Worm (Caenorhabditis elegans) whole organism, L1 larva: ENCODE data around the gene tat-2.

ENCODE experiments used
- ama-1 ChIP-seq: fragments of 150-350 bp; optimal IDR thresholded peaks from 2 replicates; lab custom pipeline; 2014
- ceh-90 ChIP-seq: sonication (generic microtip); optimal IDR thresholded peaks from 2 replicates; lab custom pipeline; 2016; ENCODE audit warnings: missing genetic modification characterization, missing compliant biosample characterization
- efl-1 ChIP-seq, 4 experiments: fragments of 150-350 bp; optimal IDR thresholded peaks in 3 of 4; peaks in 1 of 4; 1 replicate in 1 of 4; 2 replicates in 3 of 4; lab custom pipeline; 2014; ENCODE audit warnings: missing biosample characterization in 2 of 4, missing genetic modification characterization in 2 of 4, missing genetic modification reagents in 2 of 4
- ets-5 ChIP-seq: fragments of 200-800 bp; sonication (Bioruptor generic); IDR thresholded peaks from 2 replicates; pipeline ENCODE4 v1.3.6; 2022; ENCODE audit warnings: missing genetic modification characterization, missing compliant biosample characterization
- lir-3 ChIP-seq: sonication (generic microtip); optimal IDR thresholded peaks from 2 replicates; lab custom pipeline; 2016; ENCODE audit warnings: mild to moderate bottlenecking, missing genetic modification characterization, moderate library complexity, missing compliant biosample characterization; ENCODE audit not compliant: poor library complexity
- nhr-12 ChIP-seq: sonication (generic microtip); optimal IDR thresholded peaks from 2 replicates; lab custom pipeline; 2017; ENCODE audit warnings: missing biosample characterization, missing genetic modification characterization
- nhr-71 ChIP-seq: sonication (generic microtip); optimal IDR thresholded peaks from 2 replicates; lab custom pipeline; 2016; ENCODE audit warnings: mild to moderate bottlenecking, missing genetic modification characterization, moderate library complexity, missing compliant biosample characterization
- pag-3 ChIP-seq: sonication (generic microtip); optimal IDR thresholded peaks from 2 replicates; lab custom pipeline; 2017; ENCODE audit warnings: missing genetic modification characterization, mild to moderate bottlenecking, missing compliant biosample characterization, antibody characterized with exemption, borderline replicate concordance; ENCODE audit not compliant: insufficient read depth
- skn-1 ChIP-seq: fragments of 150-350 bp; optimal IDR thresholded peaks from 2 replicates; lab custom pipeline; 2014; ENCODE audit warnings: missing biosample characterization, missing genetic modification characterization
- snpc-4 ChIP-seq: fragments of 150-350 bp; optimal IDR thresholded peaks from 2 replicates; lab custom pipeline; 2014; ENCODE audit warnings: missing biosample characterization, missing genetic modification characterization
- tlp-1 ChIP-seq: fragments of 150-350 bp; optimal IDR thresholded peaks from 2 replicates; lab custom pipeline; 2014; ENCODE audit warnings: missing biosample characterization, missing genetic modification characterization

- TF ChIP-seq skn-1 (tag; lab: Kevin White, UChicago) (no peak), pag-3 (no peak), ets-5 (GFP tag; lab: Robert Waterston, UW) (no peak), lir-3 (tag; lab: Kevin White, UChicago) (no peak), tlp-1 (tag; lab: Kevin White, UChicago) (no peak), snpc-4 (tag; lab: Kevin White, UChicago) (no peak), ceh-90 (tag; lab: Kevin White, UChicago) (no peak), ama-1 (lab: Kevin White, UChicago) (no peak), nhr-71 (tag; lab: Kevin White, UChicago) (no peak), nhr-12 (tag; lab: Kevin White, UChicago) (no peak), efl-1 (optimal IDR thresholded peaks at IDR 0.05; lab: Kevin White, UChicago) (no peak), efl-1 (GFP tag; optimal IDR thresholded peaks at IDR 0.05 in 1 of 2; lab: Kevin White, UChicago) (no peak)
Observed at ce11 chrIV:4846793-4847192, at the start of gene tat-2.
